Worm (Caenorhabditis elegans): ENCODE data around the gene sfxn-1.2.

DNA sequence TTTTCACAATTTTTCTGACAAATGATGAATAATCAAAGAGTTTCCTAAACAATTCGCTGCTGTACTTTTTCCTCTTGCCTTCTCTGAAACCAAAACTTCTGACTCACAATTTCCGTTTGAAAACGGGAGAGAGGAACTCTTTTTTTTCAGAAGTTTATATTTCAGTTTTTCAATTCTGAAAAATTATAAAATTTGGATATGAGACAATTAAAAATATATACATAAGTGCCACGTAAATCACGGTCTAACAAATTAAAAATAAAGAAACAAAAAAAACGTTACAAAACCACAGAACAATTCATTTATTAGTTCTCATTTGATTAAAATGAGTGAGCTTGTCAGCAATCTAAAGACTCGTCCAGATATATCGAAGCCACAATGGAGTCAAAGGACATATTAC is at the start of gene sfxn-1.2:
- no peak for TF ChIP-seq ama-1 (optimal IDR thresholded peaks at IDR 0.05)
- TF ChIP-seq ama-1 (GFP tag; optimal IDR thresholded peaks at IDR 0.05), result no peak
- no peak for TF ChIP-seq F52B5.7 (tag; optimal IDR thresholded peaks at IDR 0.05)
- TF ChIP-seq sptf-2 (GFP tag; optimal IDR thresholded peaks at IDR 0.05), result no peak
- no peak for TF ChIP-seq dox-1 (GFP tag; IDR thresholded peaks at IDR 0.05)
- no peak for TF ChIP-seq snpc-4 (GFP tag; optimal IDR thresholded peaks at IDR 0.05)
- no peak for TF ChIP-seq snpc-4 (tag; optimal IDR thresholded peaks at IDR 0.05)
- TF ChIP-seq attf-3 (GFP tag; conservative IDR thresholded peaks at IDR 0.05), result no peak
- TF ChIP-seq him-1 (tag; optimal IDR thresholded peaks at IDR 0.05), result no peak
- TF ChIP-seq Y79H2A.3 (GFP tag; conservative IDR thresholded peaks at IDR 0.05), result no peak
- TF ChIP-seq let-526 (GFP tag; IDR thresholded peaks at IDR 0.05), result no peak
- TF ChIP-seq nfya-1 (tag; optimal IDR thresholded peaks at IDR 0.05; ENCODE audit: borderline replicate concordance, insufficient read depth), result no peak
- no peak for TF ChIP-seq madf-3 (GFP tag; IDR thresholded peaks at IDR 0.05)
- TF ChIP-seq lag-1 (GFP tag; IDR thresholded peaks at IDR 0.05), result no peak
- no peak for TF ChIP-seq unc-130 (GFP tag; optimal IDR thresholded peaks at IDR 0.05)

All from whole organism, young adult.